Worm (Caenorhabditis elegans): ENCODE measurements around the gene T25D1.3.

The T25D1.3 gene

DNA sequence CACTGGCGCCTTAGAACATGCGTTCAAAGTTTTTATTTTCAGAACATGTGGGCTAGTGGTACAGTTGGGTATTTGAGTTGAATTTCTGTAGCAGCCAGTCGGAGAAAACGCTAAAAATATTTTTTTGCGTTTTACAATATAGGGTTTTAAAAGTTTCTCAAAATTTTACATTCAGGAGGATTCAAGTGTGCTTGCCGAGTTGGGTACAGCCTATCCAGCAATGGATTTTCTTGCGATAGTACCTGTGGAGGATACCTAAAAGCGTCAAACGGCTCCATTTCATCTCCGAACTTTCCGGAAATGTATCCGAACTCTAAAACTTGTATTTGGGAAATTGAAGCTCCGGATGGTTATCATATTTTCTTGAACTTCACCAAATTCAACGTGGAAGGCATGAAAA, 39.3 kb upstream of the T25D1.3 start:
- TF ChIP-seq fos-1 (tag; optimal IDR thresholded peaks at IDR 0.05) (no peak), ztf-11 (tag; optimal IDR thresholded peaks at IDR 0.05) (no peak), elt-1 (tag; optimal IDR thresholded peaks at IDR 0.05) (no peak), mdl-1 (tag; optimal IDR thresholded peaks at IDR 0.05) (no peak), R02D3.7 (tag; optimal IDR thresholded peaks at IDR 0.05) (no peak), fkh-10 (GFP tag; optimal IDR thresholded peaks at IDR 0.05) (no peak), pha-4 (tag; optimal IDR thresholded peaks at IDR 0.05) (no peak), lin-15B (tag; optimal IDR thresholded peaks at IDR 0.05) (no peak), ZK546.5 (tag; optimal IDR thresholded peaks at IDR 0.05) (no peak), lsy-12 (tag; optimal IDR thresholded peaks at IDR 0.05) (no peak), ztf-4 (tag; optimal IDR thresholded peaks at IDR 0.05) (no peak), nhr-23 (tag; optimal IDR thresholded peaks at IDR 0.05) (no peak), nhr-25 (tag; optimal IDR thresholded peaks at IDR 0.05) (no peak), mml-1 (tag; optimal IDR thresholded peaks at IDR 0.05) (no peak), hmg-11 (tag; optimal IDR thresholded peaks at IDR 0.05) (no peak), nhr-43 (tag; optimal IDR thresholded peaks at IDR 0.05; ENCODE audit: poor library complexity, severe bottlenecking) (no peak), ceh-82 (tag; optimal IDR thresholded peaks at IDR 0.05) (no peak), nhr-77 (tag; optimal IDR thresholded peaks at IDR 0.05) (no peak), nfya-1 (tag; optimal IDR thresholded peaks at IDR 0.05; ENCODE audit: insufficient read depth) (no peak), zag-1 (tag; optimal IDR thresholded peaks at IDR 0.05) (no peak)

DNA sequence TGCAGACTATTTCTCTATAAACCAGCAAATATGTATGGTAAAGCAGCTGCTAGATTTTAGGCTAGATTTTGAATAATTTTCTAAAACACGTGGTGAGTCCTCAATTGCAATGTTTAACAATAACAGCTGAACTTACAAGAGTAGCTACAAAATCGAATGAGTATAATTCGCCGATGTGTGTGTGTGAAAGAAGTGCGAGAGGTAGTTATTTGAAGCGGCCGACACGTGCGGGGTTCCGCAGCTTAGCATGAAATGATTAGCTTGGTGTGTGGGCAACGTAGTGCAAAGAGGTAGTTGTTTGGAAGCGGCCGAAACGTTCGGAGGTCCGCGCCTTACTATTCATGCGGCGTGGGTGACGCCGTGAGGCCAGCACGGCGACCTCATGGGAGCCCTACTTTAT, 36.6 kb upstream of the T25D1.3 start:
- no peak for TF ChIP-seq nhr-23 (tag; optimal IDR thresholded peaks at IDR 0.05)
- no peak for TF ChIP-seq lsy-12 (tag; optimal IDR thresholded peaks at IDR 0.05)
- no peak for TF ChIP-seq ztf-4 (tag; optimal IDR thresholded peaks at IDR 0.05)
- no peak for TF ChIP-seq zag-1 (tag; optimal IDR thresholded peaks at IDR 0.05)
- no peak for TF ChIP-seq snpc-4 (tag; optimal IDR thresholded peaks at IDR 0.05)
- no peak for TF ChIP-seq jun-1 (tag; optimal IDR thresholded peaks at IDR 0.05)
- TF ChIP-seq unc-62 (GFP tag; optimal IDR thresholded peaks at IDR 0.05): no peak
- TF ChIP-seq lin-39 (tag; optimal IDR thresholded peaks at IDR 0.05): no peak
- no peak for TF ChIP-seq ceh-9 (tag; optimal IDR thresholded peaks at IDR 0.05)
- TF ChIP-seq aly-2 (tag; optimal IDR thresholded peaks at IDR 0.05): no peak
- no peak for TF ChIP-seq nhr-28 (tag; optimal IDR thresholded peaks at IDR 0.05)

- TF ChIP-seq lin-15B (tag; optimal IDR thresholded peaks at IDR 0.05) (no peak), nhr-237 (tag; optimal IDR thresholded peaks at IDR 0.05) (no peak), nhr-43 (tag; optimal IDR thresholded peaks at IDR 0.05; ENCODE audit: poor library complexity, severe bottlenecking) (no peak), nhr-77 (tag; optimal IDR thresholded peaks at IDR 0.05) (no peak), ama-1 (optimal IDR thresholded peaks at IDR 0.05) (no peak), eor-1 (tag; optimal IDR thresholded peaks at IDR 0.05) (no peak), mml-1 (tag; optimal IDR thresholded peaks at IDR 0.05) (no peak), ceh-16 (tag; optimal IDR thresholded peaks at IDR 0.05) (no peak), lin-39 (tag; optimal IDR thresholded peaks at IDR 0.05) (no peak), nhr-23 (tag; optimal IDR thresholded peaks at IDR 0.05) (no peak), jun-1 (tag; optimal IDR thresholded peaks at IDR 0.05) (no peak), elt-3 (tag; optimal IDR thresholded peaks at IDR 0.05) (no peak), fkh-2 (tag; optimal IDR thresholded peaks at IDR 0.05) (no peak), pha-4 (tag; optimal IDR thresholded peaks at IDR 0.05) (no peak), elt-2 (tag; optimal IDR thresholded peaks at IDR 0.05) (no peak), nhr-25 (tag; optimal IDR thresholded peaks at IDR 0.05) (no peak), elt-1 (tag; optimal IDR thresholded peaks at IDR 0.05) (no peak), ceh-9 (tag; optimal IDR thresholded peaks at IDR 0.05) (no peak), nfya-1 (tag; optimal IDR thresholded peaks at IDR 0.05; ENCODE audit: insufficient read depth) (no peak), sea-2 (GFP tag; optimal IDR thresholded peaks at IDR 0.05) (no peak)
Observed at ce11 chrX:16470758-16471157, 34.7 kb upstream of the T25D1.3 start, which contains the start of gene F38E9.1. TSS of gene F38E9.1 (plus strand) at chrX:16471058.

DNA sequence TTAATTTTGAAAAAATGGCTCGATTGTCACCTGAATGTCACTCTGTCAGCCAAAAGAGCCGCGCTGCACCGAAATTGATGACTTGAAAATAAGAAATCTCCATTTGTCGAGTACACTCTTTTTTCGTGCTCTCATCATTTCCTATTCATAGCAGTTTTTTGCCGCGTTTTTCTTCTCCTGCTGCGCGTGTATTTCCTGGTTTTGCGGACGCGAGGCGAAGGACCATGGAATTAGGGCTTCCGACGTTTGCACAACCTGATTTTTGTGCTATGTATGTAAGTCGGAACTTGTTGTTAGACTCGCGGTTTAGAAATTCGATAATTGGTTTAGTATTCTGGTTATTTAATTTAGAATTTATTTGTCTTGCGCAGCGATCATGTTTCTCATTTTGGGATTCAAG, 25.2 kb upstream of the T25D1.3 start:
- TF ChIP-seq eor-1 (tag; optimal IDR thresholded peaks at IDR 0.05) (no peak), snpc-4 (tag; optimal IDR thresholded peaks at IDR 0.05) (no peak), egl-5 (tag; optimal IDR thresholded peaks at IDR 0.05) (no peak), ceh-16 (tag; optimal IDR thresholded peaks at IDR 0.05) (no peak), ceh-9 (tag; optimal IDR thresholded peaks at IDR 0.05) (no peak), elt-2 (tag; optimal IDR thresholded peaks at IDR 0.05) (no peak), nfya-1 (tag; optimal IDR thresholded peaks at IDR 0.05; ENCODE audit: insufficient read depth) (no peak), nhr-76 (tag; optimal IDR thresholded peaks at IDR 0.05) (no peak), nhr-12 (tag; optimal IDR thresholded peaks at IDR 0.05) (no peak), fkh-2 (tag; optimal IDR thresholded peaks at IDR 0.05) (no peak), egl-27 (tag; optimal IDR thresholded peaks at IDR 0.05) (no peak), nhr-67 (tag; optimal IDR thresholded peaks at IDR 0.05) (no peak), mml-1 (tag; optimal IDR thresholded peaks at IDR 0.05) (no peak), jun-1 (tag; optimal IDR thresholded peaks at IDR 0.05) (no peak), lin-39 (tag; optimal IDR thresholded peaks at IDR 0.05) (no peak), lsy-12 (tag; optimal IDR thresholded peaks at IDR 0.05) (no peak)
